Fruit fly (Drosophila melanogaster) whole organism, embryonic: ENCODE measurements around the gene CG10761.
A peak's percentile ranks its signal among the peaks of the same experiment; 100 is the strongest.

Experiments
- Bgb ChIP-seq: fragments of 200-800 bp; sonication (Bioruptor generic); IDR thresholded peaks from 2 replicates; pipeline ENCODE4 v1.3.6; 2022; ENCODE audit warnings: missing biosample characterization, missing genetic modification characterization; ENCODE audit not compliant: partially characterized antibody
- Blimp-1 ChIP-seq: fragments of 200-800 bp; sonication (Bioruptor generic); optimal IDR thresholded peaks from 3 replicates; lab custom pipeline; 2018; ENCODE audit warnings: missing biosample characterization, missing genetic modification characterization, mild to moderate bottlenecking, moderate library complexity, missing genetic modification reagents
- CG11504 ChIP-seq: fragments of 200-800 bp; sonication (Bioruptor generic); optimal IDR thresholded peaks from 3 replicates; lab custom pipeline; 2019; ENCODE audit warnings: missing biosample characterization, mild to moderate bottlenecking, missing genetic modification characterization, moderate library complexity
- CG12071 ChIP-seq: fragments of 200-800 bp; sonication (Bioruptor generic); optimal IDR thresholded peaks from 3 replicates; lab custom pipeline; 2018; ENCODE audit warnings: missing biosample characterization, mild to moderate bottlenecking, missing genetic modification characterization
- CG12219 ChIP-seq: fragments of 200-800 bp; sonication (Bioruptor generic); optimal IDR thresholded peaks from 3 replicates; lab custom pipeline; 2018; ENCODE audit warnings: missing biosample characterization, mild to moderate bottlenecking, missing genetic modification characterization
- CG14441 ChIP-seq: fragments of 200-800 bp; sonication (Bioruptor generic); IDR thresholded peaks from 2 replicates; pipeline ENCODE4 v1.3.6; 2022; ENCODE audit warnings: missing biosample characterization, missing genetic modification characterization
- CG14667 ChIP-seq: fragments of 200-800 bp; sonication (Bioruptor generic); IDR thresholded peaks from 2 replicates; pipeline ENCODE4 v1.3.6; 2022; ENCODE audit warnings: missing biosample characterization, missing genetic modification characterization
- CG1529 ChIP-seq: fragments of 200-800 bp; sonication (Bioruptor generic); optimal IDR thresholded peaks from 3 replicates; lab custom pipeline; 2018; ENCODE audit warnings: missing biosample characterization, missing genetic modification characterization
- CG17568 ChIP-seq: fragments of 200-800 bp; sonication (Bioruptor generic); optimal IDR thresholded peaks from 2 replicates; lab custom pipeline; 2018; ENCODE audit warnings: missing biosample characterization, mild to moderate bottlenecking, missing genetic modification characterization, moderate library complexity
- CG17829 ChIP-seq: fragments of 200-800 bp; optimal IDR thresholded peaks from 2 replicates; lab custom pipeline; 2019; ENCODE audit warnings: missing biosample characterization, mild to moderate bottlenecking, missing genetic modification characterization, moderate library complexity
- CG2678 ChIP-seq: fragments of 200-800 bp; sonication (Bioruptor generic); optimal IDR thresholded peaks from 3 replicates; lab custom pipeline; 2019; ENCODE audit warnings: missing biosample characterization, mild to moderate bottlenecking, missing genetic modification characterization, moderate library complexity
- CG2712 ChIP-seq: fragments of 200-800 bp; optimal IDR thresholded peaks from 3 replicates; lab custom pipeline; 2019; ENCODE audit warnings: missing biosample characterization, mild to moderate bottlenecking, missing genetic modification characterization, moderate library complexity
- CG32767 ChIP-seq: fragments of 200-800 bp; sonication (Bioruptor generic); IDR thresholded peaks from 2 replicates; pipeline ENCODE4 v1.3.6; 2022; ENCODE audit warnings: missing biosample characterization, missing genetic modification characterization
- CG33557 ChIP-seq: fragments of 200-800 bp; sonication (Bioruptor generic); optimal IDR thresholded peaks from 2 replicates; lab custom pipeline; 2019; ENCODE audit warnings: missing biosample characterization, mild to moderate bottlenecking, missing genetic modification characterization, moderate library complexity
- CG4282 ChIP-seq: fragments of 200-800 bp; sonication (Bioruptor generic); optimal IDR thresholded peaks from 2 replicates; lab custom pipeline; 2016; ENCODE audit warnings: missing biosample characterization, missing genetic modification characterization
- CG7357 ChIP-seq: fragments of 200-800 bp; sonication (Bioruptor generic); IDR thresholded peaks from 3 replicates; pipeline ENCODE4 v1.3.6; 2022; ENCODE audit warnings: missing biosample characterization, missing genetic modification characterization
- CG8924 ChIP-seq: fragments of 200-800 bp; optimal IDR thresholded peaks from 3 replicates; lab custom pipeline; 2019; ENCODE audit warnings: missing biosample characterization, mild to moderate bottlenecking, missing genetic modification characterization, moderate library complexity
- CoRest ChIP-seq: fragments of 200-800 bp; sonication (Bioruptor generic); optimal IDR thresholded peaks from 3 replicates; lab custom pipeline; 2018; ENCODE audit warnings: missing biosample characterization, mild to moderate bottlenecking, missing genetic modification characterization, moderate library complexity
- Dip3 ChIP-seq: fragments of 200-800 bp; sonication (Bioruptor generic); optimal IDR thresholded peaks from 3 replicates; lab custom pipeline; 2016; ENCODE audit warnings: missing biosample characterization, missing genetic modification characterization
- Lhr ChIP-seq: fragments of 200-800 bp; sonication (Bioruptor generic); optimal IDR thresholded peaks from 3 replicates; lab custom pipeline; 2017; ENCODE audit warnings: mild to moderate bottlenecking, missing biosample characterization, missing genetic modification reagents, missing genetic modification characterization
- MESR4 ChIP-seq: fragments of 200-800 bp; sonication (Bioruptor generic); optimal IDR thresholded peaks from 2 replicates; lab custom pipeline; 2018; ENCODE audit warnings: missing biosample characterization, mild to moderate bottlenecking, missing genetic modification characterization, moderate library complexity
- Med ChIP-seq: fragments of 200-800 bp; sonication (Bioruptor generic); peaks from one replicate; lab custom pipeline; 2016; ENCODE audit warnings: missing biosample characterization, missing genetic modification characterization, mild to moderate bottlenecking, inconsistent platforms, moderate library complexity
- Mrtf ChIP-seq: fragments of 200-800 bp; sonication (Bioruptor generic); IDR thresholded peaks from 3 replicates; pipeline ENCODE4 v1.3.6; 2022; ENCODE audit warnings: missing biosample characterization, missing genetic modification characterization
- NC2α ChIP-seq: fragments of 200-800 bp; sonication (Bioruptor generic); optimal IDR thresholded peaks from 2 replicates; lab custom pipeline; 2016; ENCODE audit warnings: missing biosample characterization, missing genetic modification characterization
- Oli ChIP-seq: fragments of 200-800 bp; sonication (Bioruptor generic); optimal IDR thresholded peaks from 2 replicates; lab custom pipeline; 2018; ENCODE audit warnings: missing biosample characterization, mild to moderate bottlenecking, missing genetic modification characterization, moderate library complexity
- Sox102F ChIP-seq: fragments of 200-800 bp; sonication (Bioruptor generic); optimal IDR thresholded peaks from 2 replicates; lab custom pipeline; 2018; ENCODE audit warnings: missing biosample characterization, mild to moderate bottlenecking, missing genetic modification characterization, moderate library complexity
- Stat92E ChIP-seq, 3 experiments: fragments of >200 bp in 2 of 3; fragments of 200-800 bp in 1 of 3; sonication (Bioruptor generic) in 1 of 3; optimal IDR thresholded peaks; 2 replicates each; lab custom pipeline; 2017 to 2019; ENCODE audit warnings: missing biosample characterization in 3 of 3, missing genetic modification characterization in 3 of 3, mild to moderate bottlenecking in 1 of 3, moderate library complexity in 1 of 3
- Xrp1 ChIP-seq: fragments of 200-800 bp; sonication (Bioruptor generic); IDR thresholded peaks from 2 replicates; pipeline ENCODE4 v1.3.6; 2022; ENCODE audit warnings: missing biosample characterization, missing genetic modification characterization
- ash1 ChIP-seq: fragments of 200-800 bp; sonication (Bioruptor generic); optimal IDR thresholded peaks from 2 replicates; lab custom pipeline; 2018; ENCODE audit warnings: missing biosample characterization, mild to moderate bottlenecking, missing genetic modification characterization
- chif ChIP-seq, 2 experiments: fragments of 200-800 bp; sonication (Bioruptor generic); optimal IDR thresholded peaks; 3 replicates each; lab custom pipeline; 2016; ENCODE audit warnings: missing biosample characterization in 2 of 2, missing genetic modification characterization in 2 of 2
- chn ChIP-seq: fragments of 200-800 bp; sonication (Bioruptor generic); optimal IDR thresholded peaks from 2 replicates; lab custom pipeline; 2016; ENCODE audit warnings: missing biosample characterization, missing genetic modification characterization
- dati ChIP-seq: fragments of 200-800 bp; sonication (Bioruptor generic); IDR thresholded peaks from 2 replicates; pipeline ENCODE4 v1.3.6; 2022; ENCODE audit warnings: missing biosample characterization, missing genetic modification characterization
- disco-r ChIP-seq: fragments of 200-800 bp; sonication (Bioruptor generic); optimal IDR thresholded peaks from 2 replicates; lab custom pipeline; 2016; ENCODE audit warnings: missing biosample characterization, missing genetic modification characterization
- dmrt99B ChIP-seq: fragments of 200-800 bp; sonication (Bioruptor generic); optimal IDR thresholded peaks from 2 replicates; lab custom pipeline; 2018; ENCODE audit warnings: missing biosample characterization, mild to moderate bottlenecking, missing genetic modification characterization, moderate library complexity
- dysf ChIP-seq: fragments of 200-800 bp; sonication (Bioruptor generic); IDR thresholded peaks from 3 replicates; pipeline ENCODE4 v1.3.6; 2022; ENCODE audit warnings: missing biosample characterization, missing genetic modification characterization
- exex ChIP-seq: fragments of 200-800 bp; sonication (Bioruptor generic); optimal IDR thresholded peaks from 4 replicates; lab custom pipeline; 2018; ENCODE audit warnings: missing biosample characterization, mild to moderate bottlenecking, missing genetic modification characterization, moderate library complexity
- ftz-f1 ChIP-seq: fragments of 200-800 bp; sonication (Bioruptor generic); optimal IDR thresholded peaks from 2 replicates; lab custom pipeline; 2016; ENCODE audit warnings: missing biosample characterization, missing genetic modification characterization
- gem ChIP-seq: fragments of 200-800 bp; sonication (Bioruptor generic); optimal IDR thresholded peaks from 2 replicates; lab custom pipeline; 2019; ENCODE audit warnings: missing biosample characterization, mild to moderate bottlenecking, missing genetic modification characterization, moderate library complexity
- gfzf ChIP-seq: fragments of 200-800 bp; sonication (Bioruptor generic); optimal IDR thresholded peaks from 2 replicates; lab custom pipeline; 2016; ENCODE audit warnings: missing biosample characterization, mild to moderate bottlenecking, missing genetic modification characterization, moderate library complexity
- gsb-n ChIP-seq: fragments of 200-800 bp; sonication (Bioruptor generic); optimal IDR thresholded peaks from 3 replicates; lab custom pipeline; 2018; ENCODE audit warnings: missing biosample characterization, mild to moderate bottlenecking, missing genetic modification characterization
- kah ChIP-seq: fragments of 200-800 bp; sonication (Bioruptor generic); optimal IDR thresholded peaks from 2 replicates; lab custom pipeline; 2018; ENCODE audit warnings: missing biosample characterization, mild to moderate bottlenecking, missing genetic modification characterization
- lola ChIP-seq, 3 experiments: fragments of >200 bp in 2 of 3; fragments of 200-800 bp in 1 of 3; sonication (Bioruptor generic) in 1 of 3; optimal IDR thresholded peaks; 2 replicates each; lab custom pipeline; 2017 to 2019; ENCODE audit warnings: missing biosample characterization in 3 of 3, missing genetic modification characterization in 3 of 3, mild to moderate bottlenecking in 1 of 3, moderate library complexity in 1 of 3
- odd ChIP-seq: fragments of 200-800 bp; sonication (Bioruptor generic); optimal IDR thresholded peaks from 2 replicates; lab custom pipeline; 2017; ENCODE audit warnings: missing biosample characterization, mild to moderate bottlenecking, missing genetic modification characterization
- phol ChIP-seq: fragments of 200-800 bp; sonication (Bioruptor generic); optimal IDR thresholded peaks from 3 replicates; lab custom pipeline; 2018; ENCODE audit warnings: missing biosample characterization, mild to moderate bottlenecking, missing genetic modification characterization, moderate library complexity
- pzg ChIP-seq: fragments of 200-800 bp; sonication (Bioruptor generic); optimal IDR thresholded peaks from 3 replicates; lab custom pipeline; 2018; ENCODE audit warnings: missing biosample characterization, mild to moderate bottlenecking, missing genetic modification characterization, moderate library complexity
- row ChIP-seq: fragments of 200-800 bp; sonication (Bioruptor generic); IDR thresholded peaks from 3 replicates; pipeline ENCODE4 v1.3.6; 2022; ENCODE audit warnings: missing biosample characterization, missing genetic modification characterization
- sd ChIP-seq: fragments of 200-800 bp; sonication (Bioruptor generic); optimal IDR thresholded peaks from 3 replicates; lab custom pipeline; 2018; ENCODE audit warnings: missing biosample characterization, mild to moderate bottlenecking, missing genetic modification characterization, moderate library complexity
- sens ChIP-seq: fragments of 200-800 bp; sonication (Bioruptor generic); peaks from one replicate; lab custom pipeline; 2016; ENCODE audit warnings: missing biosample characterization, missing genetic modification characterization
- sug ChIP-seq: fragments of 200-800 bp; optimal IDR thresholded peaks from 2 replicates; lab custom pipeline; 2019; ENCODE audit warnings: missing biosample characterization, mild to moderate bottlenecking, missing genetic modification characterization, moderate library complexity
- z ChIP-seq: fragments of 200-800 bp; sonication (Bioruptor generic); IDR thresholded peaks from 3 replicates; pipeline ENCODE4 v1.3.6; 2022; ENCODE audit warnings: missing biosample characterization, missing genetic modification characterization

CG10761 gene

dm6 chrX:8122834-8123233 lies 39.8 kb downstream of the CG10761 start (continued):
- TF ChIP-seq sd (tag; lab: Kevin White, UChicago): no peak
- TF ChIP-seq dmrt99B (tag; lab: Kevin White, UChicago): peak; percentile 26
- TF ChIP-seq CG17829 (tag; lab: Kevin White, UChicago): peak; percentile 34
- TF ChIP-seq chif (GFP tag; optimal IDR thresholded peaks at IDR 0.05; lab: Kevin White, UChicago): peak in 1 of 2 experiments; percentile 5
- TF ChIP-seq Lhr: no peak
- TF ChIP-seq ash1 (GFP tag; lab: Kevin White, UChicago): no peak
- no peak for TF ChIP-seq CG4282
- no peak for TF ChIP-seq Stat92E (GFP tag; optimal IDR thresholded peaks at IDR 0.05; lab: Kevin White, UChicago)
- TF ChIP-seq CG11504 (tag; lab: Kevin White, UChicago): peak; percentile 10
- no peak for TF ChIP-seq CG12071 (GFP tag; lab: Kevin White, UChicago)
- peak; percentile 17; the same call in 1 of the 2 replicates for TF ChIP-seq Xrp1 (GFP tag; lab: Robert Waterston, UW)
- no peak for TF ChIP-seq disco-r
- TF ChIP-seq NC2α (GFP tag; lab: Kevin White, UChicago): no peak
- TF ChIP-seq Med (GFP tag; lab: Kevin White, UChicago): peak; percentile 29
- TF ChIP-seq Dip3 (GFP tag; lab: Kevin White, UChicago): no peak
- no peak for TF ChIP-seq CG14441
- peak; percentile 79 for TF ChIP-seq sens
- TF ChIP-seq dati (GFP tag; lab: Robert Waterston, UW): no peak
- peak; percentile 27 for TF ChIP-seq Oli (tag; lab: Kevin White, UChicago)
- TF ChIP-seq CG32767 (GFP tag; lab: Robert Waterston, UW): no peak
- peak; percentile 18 for TF ChIP-seq CG8924
- TF ChIP-seq kah: no peak
- no peak for TF ChIP-seq Mrtf (GFP tag; lab: Robert Waterston, UW)
- peak; percentile 83 for TF ChIP-seq Blimp-1
- peak; percentile 35 for TF ChIP-seq gem (tag; lab: Kevin White, UChicago)
- TF ChIP-seq gfzf (GFP tag; lab: Kevin White, UChicago): no peak
- TF ChIP-seq pzg (GFP tag; lab: Kevin White, UChicago): no peak
- TF ChIP-seq CG33557 (GFP tag; lab: Kevin White, UChicago): peak; percentile 2
- TF ChIP-seq sug (tag; lab: Kevin White, UChicago): no peak
- TF ChIP-seq odd (GFP tag; lab: Kevin White, UChicago): no peak
- TF ChIP-seq CG17568 (GFP tag; lab: Kevin White, UChicago): no peak
- TF ChIP-seq row (GFP tag; lab: Robert Waterston, UW): peak; percentile 21; the same call in 1 of the 3 replicates
- peak; percentile 53 for TF ChIP-seq phol (tag; lab: Kevin White, UChicago)
- no peak for TF ChIP-seq z
- TF ChIP-seq gsb-n (tag; lab: Kevin White, UChicago): no peak
- TF ChIP-seq CG7357 (GFP tag; lab: Robert Waterston, UW): no peak
- no peak for TF ChIP-seq ftz-f1 (GFP tag; lab: Kevin White, UChicago)
- TF ChIP-seq dysf (GFP tag; lab: Robert Waterston, UW): no peak
- no peak for TF ChIP-seq CG14667 (GFP tag; lab: Robert Waterston, UW)
- peak in 1 of 3 experiments; percentile 57 for TF ChIP-seq lola (GFP tag; optimal IDR thresholded peaks at IDR 0.05; lab: Kevin White, UChicago)
- TF ChIP-seq chn: no peak
- TF ChIP-seq CG12219 (GFP tag; lab: Kevin White, UChicago): no peak
- peak; percentile 16 for TF ChIP-seq Sox102F (GFP tag; lab: Kevin White, UChicago)
- peak; percentile 6 for TF ChIP-seq CoRest
- no peak for TF ChIP-seq exex (tag; lab: Kevin White, UChicago)
- no peak for TF ChIP-seq Bgb (GFP tag; lab: Robert Waterston, UW)
- peak; percentile 14 for TF ChIP-seq CG1529
- no peak for TF ChIP-seq MESR4
- peak; percentile 43 for TF ChIP-seq CG2712
- peak; percentile 21 for TF ChIP-seq CG2678 (tag; lab: Kevin White, UChicago)
